Worm (Caenorhabditis elegans) whole organism, mixed stage, embryonic: Measurements from ENCODE around the gene F15E6.10.

Experiments used
- M03D4.4 ChIP-seq: sonication (generic microtip); optimal IDR thresholded peaks from 2 replicates; lab custom pipeline; 2017; ENCODE audit warnings: mild to moderate bottlenecking, missing genetic modification characterization, missing compliant biosample characterization
- bed-3 ChIP-seq: fragments of 200-800 bp; sonication (Bioruptor generic); optimal IDR thresholded peaks from 3 replicates; lab custom pipeline; 2018; ENCODE audit warnings: mild to moderate bottlenecking, missing genetic modification characterization, moderate library complexity, missing compliant biosample characterization
- blmp-1 ChIP-seq: fragments of 150-350 bp; optimal IDR thresholded peaks from 2 replicates; lab custom pipeline; 2014; ENCODE audit warnings: missing biosample characterization, missing genetic modification characterization
- ceh-39 ChIP-seq: fragments of 150-350 bp; optimal IDR thresholded peaks from 2 replicates; lab custom pipeline; 2014; ENCODE audit warnings: missing biosample characterization, missing genetic modification characterization
- ceh-83 ChIP-seq: fragments of 200-800 bp; sonication (Bioruptor generic); optimal IDR thresholded peaks from 2 replicates; lab custom pipeline; 2018; ENCODE audit warnings: mild to moderate bottlenecking, missing genetic modification characterization, missing compliant biosample characterization
- ces-1 ChIP-seq: fragments of 150-350 bp; optimal IDR thresholded peaks from 2 replicates; lab custom pipeline; 2014; ENCODE audit warnings: missing biosample characterization, missing genetic modification reagents, missing genetic modification characterization
- cnd-1 ChIP-seq: fragments of 200-800 bp; sonication (Bioruptor generic); optimal IDR thresholded peaks from 2 replicates; lab custom pipeline; 2018; ENCODE audit warnings: mild to moderate bottlenecking, missing genetic modification characterization, missing compliant biosample characterization
- elt-1 ChIP-seq: sonication (generic microtip); optimal IDR thresholded peaks from 2 replicates; lab custom pipeline; 2017; ENCODE audit warnings: missing genetic modification characterization, mild to moderate bottlenecking, missing compliant biosample characterization, antibody characterized with exemption, moderate library complexity, borderline replicate concordance; ENCODE audit not compliant: insufficient read depth
- elt-3 ChIP-seq: fragments of 150-350 bp; optimal IDR thresholded peaks from 2 replicates; lab custom pipeline; 2014; ENCODE audit warnings: missing biosample characterization, missing genetic modification characterization
- flh-1 ChIP-seq: fragments of 200-800 bp; sonication (Bioruptor generic); optimal IDR thresholded peaks from 2 replicates; lab custom pipeline; 2018; ENCODE audit warnings: mild to moderate bottlenecking, missing genetic modification characterization, moderate library complexity, missing compliant biosample characterization
- ham-2 ChIP-seq: fragments of 200-800 bp; sonication (Bioruptor generic); optimal IDR thresholded peaks from 2 replicates; lab custom pipeline; 2018; ENCODE audit warnings: mild to moderate bottlenecking, missing genetic modification characterization, missing compliant biosample characterization
- lin-13 ChIP-seq: fragments of 150-350 bp; optimal IDR thresholded peaks from 2 replicates; lab custom pipeline; 2014; ENCODE audit warnings: missing biosample characterization, missing genetic modification characterization
- lin-32 ChIP-seq: fragments of 200-800 bp; sonication (Bioruptor generic); optimal IDR thresholded peaks from 2 replicates; lab custom pipeline; 2018; ENCODE audit warnings: mild to moderate bottlenecking, missing genetic modification characterization, missing compliant biosample characterization
- lsy-2 ChIP-seq: fragments of 150-350 bp; optimal IDR thresholded peaks from 2 replicates; lab custom pipeline; 2014; ENCODE audit warnings: missing biosample characterization, missing genetic modification characterization
- mls-2 ChIP-seq: sonication (generic microtip); optimal IDR thresholded peaks from 2 replicates; lab custom pipeline; 2016; ENCODE audit warnings: mild to moderate bottlenecking, missing genetic modification characterization, moderate library complexity, missing compliant biosample characterization
- nhr-12 ChIP-seq: fragments of 150-350 bp; optimal IDR thresholded peaks from 2 replicates; lab custom pipeline; 2014; ENCODE audit warnings: missing biosample characterization, missing genetic modification characterization
- nhr-237 ChIP-seq: fragments of 150-350 bp; optimal IDR thresholded peaks from 2 replicates; lab custom pipeline; 2014; ENCODE audit warnings: missing biosample characterization, missing genetic modification characterization
- nhr-76 ChIP-seq: sonication (generic microtip); optimal IDR thresholded peaks from 2 replicates; lab custom pipeline; 2017; ENCODE audit warnings: missing biosample characterization, missing genetic modification characterization
- pha-4 ChIP-seq: fragments of 150-350 bp; optimal IDR thresholded peaks from 2 replicates; lab custom pipeline; 2018; ENCODE audit warnings: missing biosample characterization, missing genetic modification reagents, missing genetic modification characterization
- sem-2 ChIP-seq: fragments of 200-800 bp; sonication (Bioruptor generic); optimal IDR thresholded peaks from 2 replicates; lab custom pipeline; 2018; ENCODE audit warnings: mild to moderate bottlenecking, missing genetic modification characterization, missing compliant biosample characterization
- snpc-4 ChIP-seq: fragments of 150-350 bp; optimal IDR thresholded peaks from 2 replicates; lab custom pipeline; 2014; ENCODE audit warnings: missing biosample characterization, missing genetic modification characterization
- sptf-1 ChIP-seq: sonication (generic microtip); optimal IDR thresholded peaks from 2 replicates; lab custom pipeline; 2017; ENCODE audit warnings: mild to moderate bottlenecking, missing genetic modification characterization, moderate library complexity, missing compliant biosample characterization
- tbx-8 ChIP-seq: fragments of 200-800 bp; sonication (Bioruptor generic); optimal IDR thresholded peaks from 2 replicates; lab custom pipeline; 2018; ENCODE audit warnings: mild to moderate bottlenecking, missing genetic modification characterization, moderate library complexity, missing compliant biosample characterization
- unc-120 ChIP-seq: sonication (generic microtip); optimal IDR thresholded peaks from 2 replicates; lab custom pipeline; 2017; ENCODE audit warnings: missing genetic modification characterization, missing compliant biosample characterization; ENCODE audit not compliant: poor library complexity, severe bottlenecking
- unc-62 ChIP-seq: fragments of 150-350 bp; optimal IDR thresholded peaks from 2 replicates; lab custom pipeline; 2014; ENCODE audit warnings: missing biosample characterization, missing genetic modification reagents, missing genetic modification characterization
- zip-8 ChIP-seq: fragments of 150-350 bp; optimal IDR thresholded peaks from 2 replicates; lab custom pipeline; 2014; ENCODE audit warnings: missing biosample characterization, missing genetic modification characterization
- ztf-11 ChIP-seq: fragments of 150-350 bp; optimal IDR thresholded peaks from 2 replicates; lab custom pipeline; 2014; ENCODE audit warnings: missing biosample characterization, missing genetic modification characterization

F15E6.10 gene

DNA sequence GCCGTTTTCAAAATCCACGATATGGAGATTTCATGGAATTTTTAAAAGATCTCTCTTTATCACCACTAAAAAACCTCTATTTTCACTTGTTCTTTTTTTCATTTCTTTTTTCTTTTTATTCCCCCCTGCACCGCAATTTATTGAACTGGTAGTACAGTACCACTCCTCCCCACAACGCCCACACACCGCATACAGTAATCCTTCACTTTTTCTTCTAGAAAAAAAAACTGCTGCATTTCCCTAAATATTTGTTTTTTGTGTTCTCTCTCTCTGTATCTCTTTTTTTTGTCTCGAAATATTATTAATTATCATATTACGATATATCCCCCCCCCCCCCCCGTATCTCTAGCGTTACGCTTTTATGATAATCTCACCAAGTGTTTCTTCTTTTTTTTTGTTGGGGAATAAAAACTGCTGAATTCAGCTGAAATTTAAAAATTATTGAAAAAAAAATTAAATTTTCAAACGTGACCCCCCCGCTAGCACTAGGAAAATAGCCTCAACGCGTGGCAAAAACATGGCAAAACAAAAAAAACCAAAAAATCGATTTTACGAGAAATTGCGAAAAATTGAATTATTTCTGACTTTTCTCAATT lies 24.2 kb downstream of the F15E6.10 start, which contains the start of gene Y24D9B.1:
Gene Y24D9B.1, plus strand, starts transcription at position 546 of the 596 bp plus-strand sequence.
- TF ChIP-seq tbx-8 (GFP tag; lab: Kevin White, UChicago) (no peak), nhr-76 (tag; lab: Kevin White, UChicago) (no peak), lin-13 (no peak), nhr-237 (tag; lab: Kevin White, UChicago) (no peak), sptf-1 (tag; lab: Kevin White, UChicago) (no peak), pha-4 (tag; lab: Kevin White, UChicago) (no peak), elt-1 (tag; lab: Kevin White, UChicago) (no peak), nhr-12 (tag; lab: Kevin White, UChicago) (no peak), elt-3 (tag; lab: Kevin White, UChicago) (no peak), ceh-39 (tag; lab: Kevin White, UChicago) (no peak), ceh-83 (GFP tag; lab: Kevin White, UChicago) (no peak), blmp-1 (tag; lab: Kevin White, UChicago) (no peak), lsy-2 (no peak), unc-62 (GFP tag; lab: Kevin White, UChicago) (no peak)

DNA sequence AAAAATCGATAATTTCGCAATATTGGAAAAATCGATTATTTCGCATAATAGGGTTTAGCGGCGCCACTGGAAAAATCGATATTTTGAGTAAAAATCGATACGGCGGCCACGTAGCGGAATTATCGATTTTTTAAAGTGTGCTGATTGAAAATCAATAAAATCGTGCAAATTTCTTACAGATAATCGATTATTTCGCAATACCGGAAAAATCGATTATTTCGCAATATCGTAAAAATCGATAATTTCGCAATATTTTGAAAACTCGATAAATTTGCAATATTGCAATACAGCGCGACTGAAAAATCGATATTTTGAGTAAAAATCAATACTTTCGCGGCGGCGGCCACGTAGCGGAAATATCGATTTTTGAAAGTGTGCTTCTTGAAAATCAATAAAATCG lies 25.0 kb downstream of the F15E6.10 start:
- TF ChIP-seq unc-120 (tag; lab: Kevin White, UChicago) (no peak), mls-2 (tag; lab: Kevin White, UChicago) (no peak), zip-8 (tag; lab: Kevin White, UChicago) (no peak), ham-2 (GFP tag; lab: Kevin White, UChicago) (no peak)

ce11 chrIV:4318056-4318455 lies 25.4 kb downstream of the F15E6.10 start:
- TF ChIP-seq elt-1 (tag; lab: Kevin White, UChicago) (no peak), snpc-4 (tag; lab: Kevin White, UChicago) (no peak), tbx-8 (GFP tag; lab: Kevin White, UChicago) (no peak), zip-8 (tag; lab: Kevin White, UChicago) (no peak), lin-32 (GFP tag; lab: Kevin White, UChicago) (no peak), ceh-83 (GFP tag; lab: Kevin White, UChicago) (no peak), sem-2 (no peak), pha-4 (tag; lab: Kevin White, UChicago) (no peak), M03D4.4 (tag; lab: Kevin White, UChicago) (no peak), blmp-1 (tag; lab: Kevin White, UChicago) (no peak), cnd-1 (tag; lab: Kevin White, UChicago) (no peak), nhr-76 (tag; lab: Kevin White, UChicago) (no peak), bed-3 (no peak)

- no peak for TF ChIP-seq blmp-1 (tag; lab: Kevin White, UChicago)
Measured at ce11 chrIV:4319473-4319872, 26.8 kb downstream of the F15E6.10 start.

ce11 chrIV:4326445-4326844 lies 33.8 kb downstream of the F15E6.10 start, which contains the start of gene trpl-2:
TSS of gene trpl-2 (plus strand) at chrIV:4326654.
- TF ChIP-seq snpc-4 (tag; lab: Kevin White, UChicago) (no peak), lin-32 (GFP tag; lab: Kevin White, UChicago) (no peak), elt-1 (tag; lab: Kevin White, UChicago) (no peak), nhr-237 (tag; lab: Kevin White, UChicago) (no peak), pha-4 (tag; lab: Kevin White, UChicago) (no peak), nhr-76 (tag; lab: Kevin White, UChicago) (no peak), flh-1 (GFP tag; lab: Kevin White, UChicago) (no peak), zip-8 (tag; lab: Kevin White, UChicago) (no peak), ces-1 (GFP tag; lab: Kevin White, UChicago) (no peak)

- TF ChIP-seq snpc-4 (tag; lab: Kevin White, UChicago) = no peak
- no peak for TF ChIP-seq blmp-1 (tag; lab: Kevin White, UChicago)
- no peak for TF ChIP-seq sem-2
- peak; percentile 51 for TF ChIP-seq elt-1 (tag; lab: Kevin White, UChicago)
- no peak for TF ChIP-seq ztf-11
- no peak for TF ChIP-seq nhr-76 (tag; lab: Kevin White, UChicago)
Measured at ce11 chrIV:4336139-4336851, 43.6 kb downstream of the F15E6.10 start, which contains the start of the genes W03B1.3 and oac-51. TSS of gene W03B1.3 (minus strand) at chrIV:4336239. TSS of gene oac-51 (plus strand) at chrIV:4336801.
